Fruit fly (Drosophila melanogaster) whole organism, embryonic: ENCODE measurements around the gene E2f1.
A peak's percentile ranks its signal among the peaks of the same experiment; 100 is the strongest.

Experiments
- Ada2b ChIP-seq: fragments of 200-800 bp; sonication (Bioruptor generic); IDR thresholded peaks from 2 replicates; pipeline ENCODE4 v1.3.6; 2022; ENCODE audit warnings: missing biosample characterization, missing genetic modification characterization
- Adf1 ChIP-seq: fragments of 200-800 bp; sonication (Bioruptor generic); IDR thresholded peaks from 2 replicates; pipeline ENCODE4 v1.3.6; 2022; ENCODE audit warnings: missing biosample characterization, missing genetic modification characterization
- Awh ChIP-seq: fragments of 200-800 bp; sonication (Bioruptor generic); IDR thresholded peaks from 2 replicates; pipeline ENCODE4, ENCODE4 v1.3.6; 2022; ENCODE audit warnings: missing biosample characterization, missing genetic modification characterization
- CG10462 ChIP-seq: fragments of 200-800 bp; sonication (Bioruptor generic); optimal IDR thresholded peaks from 2 replicates; lab custom pipeline; 2016; ENCODE audit warnings: missing biosample characterization, missing genetic modification characterization
- CG11504 ChIP-seq: fragments of 200-800 bp; sonication (Bioruptor generic); optimal IDR thresholded peaks from 3 replicates; lab custom pipeline; 2019; ENCODE audit warnings: missing biosample characterization, mild to moderate bottlenecking, missing genetic modification characterization, moderate library complexity
- CG11560 ChIP-seq: fragments of 200-800 bp; sonication (Bioruptor generic); IDR thresholded peaks from 3 replicates; pipeline ENCODE4 v1.3.6; 2022; ENCODE audit warnings: missing biosample characterization, missing genetic modification characterization
- CG12071 ChIP-seq: fragments of 200-800 bp; sonication (Bioruptor generic); optimal IDR thresholded peaks from 3 replicates; lab custom pipeline; 2018; ENCODE audit warnings: missing biosample characterization, mild to moderate bottlenecking, missing genetic modification characterization
- CG12769 ChIP-seq: fragments of 200-800 bp; sonication (Bioruptor generic); optimal IDR thresholded peaks from 2 replicates; lab custom pipeline; 2019; ENCODE audit warnings: missing biosample characterization, mild to moderate bottlenecking, missing genetic modification characterization, moderate library complexity
- CG12942 ChIP-seq: fragments of 200-800 bp; sonication (Bioruptor generic); optimal IDR thresholded peaks from 3 replicates; lab custom pipeline; 2016; ENCODE audit warnings: missing biosample characterization, missing genetic modification characterization
- CG13894 ChIP-seq: fragments of 200-800 bp; sonication (Bioruptor generic); optimal IDR thresholded peaks from 3 replicates; lab custom pipeline; 2018; ENCODE audit warnings: missing biosample characterization, mild to moderate bottlenecking, missing genetic modification characterization, moderate library complexity
- CG14014 ChIP-seq: fragments of 200-800 bp; sonication (Bioruptor generic); IDR thresholded peaks from 2 replicates; pipeline ENCODE4 v1.3.6; 2022; ENCODE audit warnings: missing biosample characterization, missing genetic modification characterization
- CG15601 ChIP-seq: fragments of 200-800 bp; sonication (Bioruptor generic); optimal IDR thresholded peaks from 3 replicates; lab custom pipeline; 2019; ENCODE audit warnings: missing biosample characterization, mild to moderate bottlenecking, missing genetic modification characterization, moderate library complexity
- CG17186 ChIP-seq: fragments of 200-800 bp; sonication (Bioruptor generic); optimal IDR thresholded peaks from 3 replicates; lab custom pipeline; 2017; ENCODE audit warnings: missing biosample characterization, missing genetic modification reagents, missing genetic modification characterization
- CG17385 ChIP-seq: fragments of 200-800 bp; sonication (Bioruptor generic); optimal IDR thresholded peaks from 3 replicates; lab custom pipeline; 2018; ENCODE audit warnings: missing biosample characterization, mild to moderate bottlenecking, missing genetic modification characterization
- CG18262 ChIP-seq: fragments of 200-800 bp; optimal IDR thresholded peaks from 3 replicates; lab custom pipeline; 2019; ENCODE audit warnings: missing biosample characterization, mild to moderate bottlenecking, missing genetic modification characterization, moderate library complexity
- CG18476 ChIP-seq: fragments of 200-800 bp; sonication (Bioruptor generic); optimal IDR thresholded peaks from 2 replicates; lab custom pipeline; 2016; ENCODE audit warnings: missing biosample characterization, mild to moderate bottlenecking, missing genetic modification characterization
- CG32767 ChIP-seq: fragments of 200-800 bp; sonication (Bioruptor generic); IDR thresholded peaks from 2 replicates; pipeline ENCODE4 v1.3.6; 2022; ENCODE audit warnings: missing biosample characterization, missing genetic modification characterization
- CG32772 ChIP-seq: fragments of 200-800 bp; sonication (Bioruptor generic); IDR thresholded peaks from 2 replicates; pipeline ENCODE4 v1.3.6; 2022; ENCODE audit warnings: missing biosample characterization, missing genetic modification characterization
- CG3995 ChIP-seq: fragments of 200-800 bp; sonication (Bioruptor generic); optimal IDR thresholded peaks from 3 replicates; lab custom pipeline; 2016; ENCODE audit warnings: missing biosample characterization, missing genetic modification characterization
- CG4730 ChIP-seq: fragments of 200-800 bp; sonication (Bioruptor generic); IDR thresholded peaks from 2 replicates; pipeline ENCODE4 v1.3.6; 2022; ENCODE audit warnings: missing biosample characterization, missing genetic modification characterization
- CG6272 ChIP-seq: fragments of 200-800 bp; sonication (Bioruptor generic); IDR thresholded peaks from 2 replicates; pipeline ENCODE4 v1.3.6; 2022; ENCODE audit warnings: missing biosample characterization, missing genetic modification characterization
- CG7556 ChIP-seq: fragments of 200-800 bp; sonication (Bioruptor generic); optimal IDR thresholded peaks from 2 replicates; lab custom pipeline; 2017; ENCODE audit warnings: missing biosample characterization, mild to moderate bottlenecking, missing genetic modification characterization
- CG8765 ChIP-seq: fragments of 200-800 bp; sonication (Bioruptor generic); IDR thresholded peaks from 2 replicates; pipeline ENCODE4 v1.3.6; 2022; ENCODE audit warnings: missing biosample characterization, missing genetic modification characterization
- CG9215 ChIP-seq: fragments of 200-800 bp; sonication (Bioruptor generic); IDR thresholded peaks from 2 replicates; pipeline ENCODE4 v1.3.6; 2022; ENCODE audit warnings: missing biosample characterization, missing genetic modification characterization
- Camta ChIP-seq: fragments of 200-800 bp; sonication (Bioruptor generic); optimal IDR thresholded peaks from 2 replicates; lab custom pipeline; 2016; ENCODE audit warnings: missing biosample characterization, missing genetic modification characterization
- Chrac-16 ChIP-seq: fragments of 200-800 bp; sonication (Bioruptor generic); optimal IDR thresholded peaks from 3 replicates; lab custom pipeline; 2016; ENCODE audit warnings: missing biosample characterization, missing genetic modification characterization
- Deaf1 ChIP-seq: fragments of 200-800 bp; optimal IDR thresholded peaks from 3 replicates; lab custom pipeline; 2019; ENCODE audit warnings: missing biosample characterization, mild to moderate bottlenecking, missing genetic modification characterization, moderate library complexity
- E2f2 ChIP-seq: fragments of 200-800 bp; sonication (Bioruptor generic); IDR thresholded peaks from 2 replicates; pipeline ENCODE4 v1.3.6; 2022; ENCODE audit warnings: missing biosample characterization, missing genetic modification characterization
- HHEX ChIP-seq: fragments of 200-800 bp; sonication (Bioruptor generic); optimal IDR thresholded peaks from 3 replicates; lab custom pipeline; 2017; ENCODE audit warnings: missing biosample characterization, mild to moderate bottlenecking, missing genetic modification characterization, missing genetic modification reagents
- HLH4C ChIP-seq: fragments of 200-800 bp; sonication (Bioruptor generic); IDR thresholded peaks from 3 replicates; pipeline ENCODE4 v1.3.6; 2022; ENCODE audit warnings: missing biosample characterization, missing genetic modification characterization; ENCODE audit not compliant: partially characterized antibody
- Jarid2 ChIP-seq: fragments of 200-800 bp; sonication (Bioruptor generic); optimal IDR thresholded peaks from 3 replicates; lab custom pipeline; 2017; ENCODE audit warnings: mild to moderate bottlenecking, missing biosample characterization, missing genetic modification reagents, missing genetic modification characterization
- Lim3 ChIP-seq: fragments of 200-800 bp; sonication (Bioruptor generic); IDR thresholded peaks from 2 replicates; pipeline ENCODE4 v1.3.6; 2022; ENCODE audit warnings: missing biosample characterization, missing genetic modification characterization
- NC2α ChIP-seq: fragments of 200-800 bp; sonication (Bioruptor generic); optimal IDR thresholded peaks from 2 replicates; lab custom pipeline; 2016; ENCODE audit warnings: missing biosample characterization, missing genetic modification characterization
- Sry-δ ChIP-seq: fragments of 200-800 bp; sonication (Bioruptor generic); optimal IDR thresholded peaks from 2 replicates; lab custom pipeline; 2016; ENCODE audit warnings: missing biosample characterization, missing genetic modification characterization
- Trl ChIP-seq, 3 experiments: fragments of >200 bp in 2 of 3; fragments of 200-800 bp in 1 of 3; sonication (Bioruptor generic) in 1 of 3; optimal IDR thresholded peaks; 2 replicates in 1 of 3; 3 replicates in 2 of 3; lab custom pipeline; 2016 to 2017; ENCODE audit warnings: missing biosample characterization in 1 of 3, missing genetic modification characterization in 1 of 3
- Usf ChIP-seq: fragments of 200-800 bp; sonication (Bioruptor generic); optimal IDR thresholded peaks from 2 replicates; lab custom pipeline; 2017; ENCODE audit warnings: missing genotype, missing biosample characterization, missing genetic modification characterization
- ase ChIP-seq: fragments of 200-800 bp; sonication (Bioruptor generic); IDR thresholded peaks from 3 replicates; pipeline ENCODE4 v1.3.6; 2022; ENCODE audit warnings: missing biosample characterization, missing genetic modification characterization
- chif ChIP-seq, 2 experiments: fragments of 200-800 bp; sonication (Bioruptor generic); optimal IDR thresholded peaks; 3 replicates each; lab custom pipeline; 2016; ENCODE audit warnings: missing biosample characterization in 2 of 2, missing genetic modification characterization in 2 of 2
- da ChIP-seq: fragments of 200-800 bp; sonication (Bioruptor generic); optimal IDR thresholded peaks from 2 replicates; lab custom pipeline; 2016; ENCODE audit warnings: missing biosample characterization, missing genetic modification characterization
- danr ChIP-seq: fragments of 200-800 bp; sonication (Bioruptor generic); IDR thresholded peaks from 2 replicates; pipeline ENCODE4 v1.3.6; 2022; ENCODE audit warnings: missing biosample characterization, missing genetic modification characterization
- dysf ChIP-seq: fragments of 200-800 bp; sonication (Bioruptor generic); IDR thresholded peaks from 3 replicates; pipeline ENCODE4 v1.3.6; 2022; ENCODE audit warnings: missing biosample characterization, missing genetic modification characterization
- fd3F ChIP-seq: fragments of 200-800 bp; sonication (Bioruptor generic); optimal IDR thresholded peaks from 2 replicates; lab custom pipeline; 2018; ENCODE audit warnings: missing biosample characterization, mild to moderate bottlenecking, missing genetic modification characterization, moderate library complexity
- grau ChIP-seq: fragments of 200-800 bp; optimal IDR thresholded peaks from 3 replicates; lab custom pipeline; 2019; ENCODE audit warnings: missing biosample characterization, mild to moderate bottlenecking, missing genetic modification characterization, moderate library complexity
- kah ChIP-seq: fragments of 200-800 bp; sonication (Bioruptor generic); optimal IDR thresholded peaks from 2 replicates; lab custom pipeline; 2018; ENCODE audit warnings: missing biosample characterization, mild to moderate bottlenecking, missing genetic modification characterization
- nerfin-1 ChIP-seq: fragments of 200-800 bp; sonication (Bioruptor generic); optimal IDR thresholded peaks from 3 replicates; lab custom pipeline; 2019; ENCODE audit warnings: missing biosample characterization, mild to moderate bottlenecking, missing genetic modification characterization, moderate library complexity
- prd ChIP-seq, 3 experiments: fragments of >200 bp in 2 of 3; fragments of 200-800 bp in 1 of 3; sonication (Bioruptor generic) in 1 of 3; optimal IDR thresholded peaks in 2 of 3; IDR thresholded peaks in 1 of 3; 2 replicates in 2 of 3; 3 replicates in 1 of 3; pipeline versions ENCODE4 v1.3.6 to Lab custom; 2017 to 2022; ENCODE audit warnings: missing biosample characterization in 1 of 3, missing genetic modification characterization in 1 of 3
- ro ChIP-seq: fragments of 200-800 bp; sonication (Bioruptor generic); IDR thresholded peaks from 2 replicates; pipeline ENCODE4 v1.3.6; 2022; ENCODE audit warnings: missing biosample characterization, missing genetic modification characterization
- sima ChIP-seq: fragments of 200-800 bp; sonication (Bioruptor generic); optimal IDR thresholded peaks from 2 replicates; lab custom pipeline; 2016; ENCODE audit warnings: missing biosample characterization, missing genetic modification characterization
- sqz ChIP-seq: fragments of 200-800 bp; sonication (Bioruptor generic); optimal IDR thresholded peaks from 3 replicates; lab custom pipeline; 2018; ENCODE audit warnings: missing biosample characterization, mild to moderate bottlenecking, missing genetic modification characterization
- vvl ChIP-seq: fragments of 200-800 bp; sonication (Bioruptor generic); IDR thresholded peaks from 2 replicates; pipeline ENCODE4 v1.3.6; 2022; ENCODE audit warnings: missing biosample characterization, missing genetic modification characterization
- zfh2 ChIP-seq: fragments of 200-800 bp; sonication (Bioruptor generic); optimal IDR thresholded peaks from 2 replicates; lab custom pipeline; 2016; ENCODE audit warnings: missing biosample characterization, missing genetic modification characterization

The E2f1 gene

dm6 chr3R:21619117-21619650 lies 41.5 kb downstream of the E2f1 start, which contains the start of gene InR (continued):
- TF ChIP-seq CG32767 (GFP tag; lab: Robert Waterston, UW) (no peak), CG4730 (GFP tag; lab: Robert Waterston, UW) (no peak), vvl (GFP tag; lab: Robert Waterston, UW) (no peak), Lim3 (GFP tag; lab: Robert Waterston, UW) (no peak), da (GFP tag; lab: Kevin White, UChicago) (peak; percentile 69), CG18262 (tag; lab: Kevin White, UChicago) (no peak), CG11504 (tag; lab: Kevin White, UChicago) (peak; percentile 25), CG14014 (GFP tag; lab: Robert Waterston, UW) (no peak), Jarid2 (GFP tag; lab: Kevin White, UChicago) (peak; percentile 100), CG6272 (GFP tag; lab: Robert Waterston, UW) (0 out of 2 replicates have a peak, but pooled peaks have one; percentile 26), Deaf1 (peak; percentile 66), Ada2b (GFP tag; lab: Robert Waterston, UW) (no peak), Adf1 (no peak), HHEX (GFP tag; lab: Kevin White, UChicago) (peak; percentile 71), grau (tag; lab: Kevin White, UChicago) (peak; percentile 61), prd (optimal IDR thresholded peaks at IDR 0.05; lab: Kevin White, UChicago) (no peak), prd (GFP tag; IDR thresholded peaks at IDR 0.05; lab: Robert Waterston, UW) (no peak), dysf (GFP tag; lab: Robert Waterston, UW) (no peak), ase (no peak), CG15601 (tag; lab: Kevin White, UChicago) (no peak), CG3995 (GFP tag; lab: Kevin White, UChicago) (peak; percentile 62), sqz (GFP tag; lab: Kevin White, UChicago) (peak; percentile 66), HLH4C (GFP tag; lab: Robert Waterston, UW) (no peak), CG17186 (GFP tag; lab: Kevin White, UChicago) (peak; percentile 34), CG12942 (GFP tag; lab: Kevin White, UChicago) (peak; percentile 53), Trl (optimal IDR thresholded peaks at IDR 0.05; lab: Kevin White, UChicago) (no peak), Trl (GFP tag; optimal IDR thresholded peaks at IDR 0.05; lab: Kevin White, UChicago) (peak; percentile 86), fd3F (GFP tag; lab: Kevin White, UChicago) (peak; percentile 35), Camta (GFP tag; lab: Kevin White, UChicago) (peak; percentile 62), chif (GFP tag; optimal IDR thresholded peaks at IDR 0.05; lab: Kevin White, UChicago) (peak; percentile 61 to 78), CG11560 (tag; lab: Robert Waterston, UW) (no peak), CG9215 (GFP tag; lab: Robert Waterston, UW) (no peak), Sry-δ (GFP tag; lab: Kevin White, UChicago) (peak; percentile 44), zfh2 (peak; percentile 80), ro (GFP tag; lab: Robert Waterston, UW) (no peak), kah (GFP tag; lab: Kevin White, UChicago) (peak; percentile 45), CG18476 (GFP tag; lab: Kevin White, UChicago) (peak; percentile 26), CG12071 (GFP tag; lab: Kevin White, UChicago) (peak; percentile 71), E2f2 (no peak), NC2α (peak; percentile 60), CG13894 (tag; lab: Kevin White, UChicago) (peak; percentile 78), danr (no peak), Chrac-16 (peak; percentile 86), CG17385 (GFP tag; lab: Kevin White, UChicago) (peak; percentile 56), nerfin-1 (peak; percentile 64), Usf (GFP tag; lab: Kevin White, UChicago) (peak; percentile 25), CG7556 (GFP tag; lab: Kevin White, UChicago) (peak; percentile 49), CG10462 (GFP tag; lab: Kevin White, UChicago) (no peak), sima (GFP tag; lab: Kevin White, UChicago) (no peak), CG8765 (no peak), CG32772 (no peak), CG12769 (peak; percentile 83), Awh (GFP tag; lab: Robert Waterston, UW) (no peak)
